Fruit fly (Drosophila melanogaster) whole organism, wandering third instar larva: ENCODE data around the gene CG34148.

Experiments
- CG9705 ChIP-seq: fragments of 200-800 bp; sonication (Bioruptor generic); optimal IDR thresholded peaks from 2 replicates; lab custom pipeline; 2018; ENCODE audit warnings: missing biosample characterization, mild to moderate bottlenecking, missing genetic modification characterization
- CrebA ChIP-seq: fragments of 200-800 bp; sonication (Bioruptor generic); optimal IDR thresholded peaks from 2 replicates; lab custom pipeline; 2016; ENCODE audit warnings: missing biosample characterization, mild to moderate bottlenecking, missing genetic modification characterization, borderline replicate concordance
- Dfd ChIP-seq: fragments of >200 bp; optimal IDR thresholded peaks from 2 replicates; lab custom pipeline; 2017; ENCODE audit warnings: missing biosample characterization, missing genetic modification characterization
- HLH106 ChIP-seq: fragments of 200-800 bp; optimal IDR thresholded peaks from 3 replicates; lab custom pipeline; 2019; ENCODE audit warnings: missing biosample characterization, mild to moderate bottlenecking, missing genetic modification characterization, moderate library complexity
- Hnf4 ChIP-seq: fragments of 200-800 bp; sonication (Bioruptor generic); optimal IDR thresholded peaks from 2 replicates; lab custom pipeline; 2016; ENCODE audit warnings: missing biosample characterization, mild to moderate bottlenecking, missing genetic modification characterization
- Hr83 ChIP-seq: fragments of 200-300 bp; sonication (Bioruptor generic); optimal IDR thresholded peaks from 2 replicates; lab custom pipeline; 2016; ENCODE audit warnings: missing biosample characterization, mild to moderate bottlenecking, missing genetic modification characterization, moderate library complexity; ENCODE audit not compliant: poor library complexity, severe bottlenecking
- Jra ChIP-seq: sonication (Bioruptor generic); optimal IDR thresholded peaks from 2 replicates; lab custom pipeline; 2016; ENCODE audit warnings: missing biosample characterization, missing genetic modification characterization
- Mio ChIP-seq: sonication (Bioruptor generic); optimal IDR thresholded peaks from 2 replicates; lab custom pipeline; 2016; ENCODE audit warnings: missing biosample characterization, missing genetic modification characterization
- N ChIP-seq: fragments of >200 bp; optimal IDR thresholded peaks from 2 replicates; lab custom pipeline; 2018; ENCODE audit warnings: missing biosample characterization, missing external identifiers, missing genetic modification characterization
- Rel ChIP-seq, 2 experiments: fragments of 200-800 bp; sonication (Bioruptor generic) in 1 of 2; optimal IDR thresholded peaks; 2 replicates in 1 of 2; 3 replicates in 1 of 2; lab custom pipeline; 2016 to 2019; ENCODE audit warnings: mild to moderate bottlenecking in 2 of 2, missing biosample characterization in 2 of 2, missing genetic modification characterization in 2 of 2, moderate library complexity in 1 of 2
- Sp1 ChIP-seq: fragments of 200-800 bp; sonication (Bioruptor generic); optimal IDR thresholded peaks from 3 replicates; lab custom pipeline; 2019; ENCODE audit warnings: missing biosample characterization, mild to moderate bottlenecking, missing genetic modification characterization, moderate library complexity
- brk ChIP-seq: fragments of 200-800 bp; sonication (Bioruptor generic); optimal IDR thresholded peaks from 2 replicates; lab custom pipeline; 2016; ENCODE audit warnings: missing biosample characterization, mild to moderate bottlenecking, missing genetic modification characterization
- dmrt93B ChIP-seq: fragments of 200-800 bp; sonication (Bioruptor generic); optimal IDR thresholded peaks from 2 replicates; lab custom pipeline; 2018; ENCODE audit warnings: missing biosample characterization, mild to moderate bottlenecking, missing genetic modification characterization
- ey ChIP-seq: fragments of 200-800 bp; sonication (Bioruptor generic); optimal IDR thresholded peaks from 2 replicates; lab custom pipeline; 2016; ENCODE audit warnings: missing biosample characterization, missing genetic modification characterization
- foxo ChIP-seq, 2 experiments: fragments of 200-800 bp; sonication (Bioruptor generic); optimal IDR thresholded peaks; 2 replicates in 1 of 2; 3 replicates in 1 of 2; lab custom pipeline; 2016 to 2017; ENCODE audit warnings: missing biosample characterization in 2 of 2, missing genetic modification characterization in 2 of 2
- jim ChIP-seq: fragments of 175-275, 200-325 bp; sonication (Bioruptor generic); optimal IDR thresholded peaks from 2 replicates; lab custom pipeline; 2016; ENCODE audit warnings: missing biosample characterization, mild to moderate bottlenecking, missing genetic modification characterization
- lola ChIP-seq: fragments of >200 bp; optimal IDR thresholded peaks from 2 replicates; lab custom pipeline; 2017; ENCODE audit warnings: missing biosample characterization, missing genetic modification characterization
- pan ChIP-seq: fragments of >200 bp; optimal IDR thresholded peaks from 2 replicates; lab custom pipeline; 2017
- psq ChIP-seq: fragments of 200-800 bp; sonication (Bioruptor generic); optimal IDR thresholded peaks from 3 replicates; lab custom pipeline; 2017; ENCODE audit warnings: missing biosample characterization, mild to moderate bottlenecking, missing genetic modification characterization, moderate library complexity
- rgr ChIP-seq: fragments of 200-800 bp; sonication (Bioruptor generic); optimal IDR thresholded peaks from 3 replicates; lab custom pipeline; 2016; ENCODE audit warnings: missing biosample characterization, mild to moderate bottlenecking, missing genetic modification characterization
- sage ChIP-seq: fragments of 200-800 bp; sonication (Bioruptor generic); optimal IDR thresholded peaks from 2 replicates; lab custom pipeline; 2016; ENCODE audit warnings: missing biosample characterization, mild to moderate bottlenecking, missing genetic modification characterization
- sv ChIP-seq: fragments of 200-800 bp; sonication (Bioruptor generic); optimal IDR thresholded peaks from 3 replicates; lab custom pipeline; 2016; ENCODE audit warnings: missing biosample characterization, missing genetic modification characterization
- tai ChIP-seq: sonication (Bioruptor generic); optimal IDR thresholded peaks from 2 replicates; lab custom pipeline; 2016; ENCODE audit warnings: missing biosample characterization, missing genetic modification characterization

The CG34148 gene

dm6 chr3R:21870158-21870971, 8.1 kb downstream of the CG34148 start, which contains the start of gene CG31431 (continued):
- no peak for TF ChIP-seq Hr83 (GFP tag; lab: Kevin White, UChicago)
- peak; percentile 97 for TF ChIP-seq sv (GFP tag; lab: Kevin White, UChicago)

dm6 chr3R:21869464-21870100, 8.9 kb downstream of the CG34148 start, which contains the start of gene CG31174:
CG31174 (minus strand) TSS chr3R:21869514.
- TF ChIP-seq Rel (GFP tag; optimal IDR thresholded peaks at IDR 0.05; lab: Kevin White, UChicago) (no peak), Rel (tag; optimal IDR thresholded peaks at IDR 0.05; lab: Kevin White, UChicago) (peak; percentile 83), foxo (GFP tag; optimal IDR thresholded peaks at IDR 0.05; lab: Kevin White, UChicago) (no peak)
- TF ChIP-seq, all 38 proteins: peak for 1

DNA sequence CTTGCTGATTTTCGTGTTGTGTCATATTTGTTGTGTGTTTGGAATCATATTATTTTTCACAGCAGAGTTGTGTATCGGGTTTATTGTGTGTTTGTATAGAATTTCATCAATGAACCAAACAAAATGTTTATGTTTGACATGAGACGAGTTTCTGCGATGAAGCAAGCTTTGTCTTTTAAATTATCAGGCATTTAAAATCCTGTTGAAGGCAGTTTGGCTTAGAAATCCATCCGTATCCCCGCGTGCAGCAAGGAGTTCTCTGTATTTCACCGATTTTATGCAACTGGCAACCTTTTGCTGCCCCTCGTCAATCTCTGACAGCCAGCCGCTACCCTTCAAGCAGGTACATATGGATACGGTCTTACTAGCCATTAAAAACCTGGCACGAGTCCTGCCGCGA, 10.7 kb downstream of the CG34148 start, which contains the start of the genes CG6569 and Cby:
Gene CG6569 (minus strand): TSS at position 101 of the 400 bp plus-strand sequence.
Gene Cby (plus strand): TSS at position 185 of the 400 bp plus-strand sequence.
- TF ChIP-seq jim, result no peak
- TF ChIP-seq N (GFP tag; lab: Kevin White, UChicago), result no peak
- TF ChIP-seq Dfd (GFP tag; lab: Kevin White, UChicago), result no peak
- no peak for TF ChIP-seq lola (GFP tag; lab: Kevin White, UChicago)
- no peak for TF ChIP-seq CrebA (GFP tag; lab: Kevin White, UChicago)
- TF ChIP-seq Hnf4, result no peak
- TF ChIP-seq HLH106 (tag; lab: Kevin White, UChicago), result no peak
- no peak for TF ChIP-seq psq (GFP tag; lab: Kevin White, UChicago)
- no peak for TF ChIP-seq rgr (GFP tag; lab: Kevin White, UChicago)
- no peak for TF ChIP-seq Mio (GFP tag; lab: Kevin White, UChicago)

- TF ChIP-seq brk (GFP tag; lab: Kevin White, UChicago) (peak; percentile 41), sage (GFP tag; lab: Kevin White, UChicago) (peak; percentile 12), foxo (GFP tag; optimal IDR thresholded peaks at IDR 0.05; lab: Kevin White, UChicago) (no peak), CrebA (GFP tag; lab: Kevin White, UChicago) (peak; percentile 2)
These were observed 13.5 kb downstream of the CG34148 start, which contains the start of gene lsn for dm6 chr3R:21864992-21865391. lsn (plus strand) TSS chr3R:21865168.

- TF ChIP-seq pan (lab: Kevin White, UChicago) (no peak), Hnf4 (no peak), Jra (GFP tag; lab: Kevin White, UChicago) (no peak), CG9705 (GFP tag; lab: Kevin White, UChicago) (no peak), jim (no peak), Sp1 (GFP tag; lab: Kevin White, UChicago) (no peak), Dfd (GFP tag; lab: Kevin White, UChicago) (no peak), brk (GFP tag; lab: Kevin White, UChicago) (no peak), tai (GFP tag; lab: Kevin White, UChicago) (no peak), CrebA (GFP tag; lab: Kevin White, UChicago) (no peak), rgr (GFP tag; lab: Kevin White, UChicago) (no peak), Hr83 (GFP tag; lab: Kevin White, UChicago) (no peak), ey (GFP tag; lab: Kevin White, UChicago) (no peak), sage (GFP tag; lab: Kevin White, UChicago) (no peak)
These were observed 14.0 kb downstream of the CG34148 start for dm6 chr3R:21864484-21864883.

dm6 chr3R:21863817-21864384, 14.6 kb downstream of the CG34148 start:
- TF ChIP-seq dmrt93B (no peak), Rel (GFP tag; optimal IDR thresholded peaks at IDR 0.05; lab: Kevin White, UChicago) (no peak), Rel (tag; optimal IDR thresholded peaks at IDR 0.05; lab: Kevin White, UChicago) (peak; percentile 12)
